Fruit fly (Drosophila melanogaster) whole organism, larva: ENCODE results near the gene alph.

Experiments used
- noc ChIP-seq: fragments of 200-800 bp; sonication (Bioruptor generic); optimal IDR thresholded peaks from 3 replicates; lab custom pipeline; 2019; ENCODE audit warnings: missing biosample characterization, mild to moderate bottlenecking, missing genetic modification characterization, moderate library complexity

alph gene

DNA sequence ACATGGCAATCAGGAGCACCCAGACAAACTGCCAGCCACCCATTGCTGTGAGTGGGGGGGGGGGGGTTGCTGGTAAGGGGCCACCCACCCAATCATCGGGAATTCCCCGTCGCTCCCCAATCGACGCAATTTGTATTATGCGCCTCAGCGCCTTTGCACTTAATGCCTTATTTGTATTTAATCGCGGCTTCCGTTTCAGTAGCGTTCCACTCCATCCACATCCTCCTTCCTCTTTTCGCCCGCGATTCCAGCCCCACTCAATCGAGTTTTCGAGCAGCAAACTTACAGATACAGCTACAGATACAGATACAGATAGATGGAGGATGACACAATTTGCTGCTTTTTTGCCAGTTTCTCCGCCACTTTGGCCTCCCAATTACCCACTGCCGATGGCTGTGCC lies 19.3 kb downstream of the alph start:
- TF ChIP-seq noc (tag; lab: Kevin White, UChicago), result no peak

DNA sequence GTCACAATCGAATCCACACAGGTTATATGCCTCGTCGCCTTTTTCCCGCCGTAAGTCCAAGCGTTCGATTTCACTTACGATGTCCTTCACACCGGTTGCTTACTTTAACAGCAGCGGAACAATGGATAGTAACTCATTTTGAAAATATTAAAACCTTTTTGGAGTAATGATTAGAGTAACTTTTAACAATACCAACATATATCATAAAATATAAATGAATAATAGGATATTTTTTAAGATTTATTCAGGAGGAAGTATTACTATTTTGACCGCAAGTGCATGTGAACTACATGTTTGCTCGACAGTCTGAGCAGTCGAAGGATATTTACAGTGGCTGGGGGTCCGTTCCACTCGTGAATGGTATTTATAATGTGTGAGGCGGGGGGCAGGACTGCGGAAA lies 25.6 kb downstream of the alph start:
- no peak for TF ChIP-seq noc (tag; lab: Kevin White, UChicago)

DNA sequence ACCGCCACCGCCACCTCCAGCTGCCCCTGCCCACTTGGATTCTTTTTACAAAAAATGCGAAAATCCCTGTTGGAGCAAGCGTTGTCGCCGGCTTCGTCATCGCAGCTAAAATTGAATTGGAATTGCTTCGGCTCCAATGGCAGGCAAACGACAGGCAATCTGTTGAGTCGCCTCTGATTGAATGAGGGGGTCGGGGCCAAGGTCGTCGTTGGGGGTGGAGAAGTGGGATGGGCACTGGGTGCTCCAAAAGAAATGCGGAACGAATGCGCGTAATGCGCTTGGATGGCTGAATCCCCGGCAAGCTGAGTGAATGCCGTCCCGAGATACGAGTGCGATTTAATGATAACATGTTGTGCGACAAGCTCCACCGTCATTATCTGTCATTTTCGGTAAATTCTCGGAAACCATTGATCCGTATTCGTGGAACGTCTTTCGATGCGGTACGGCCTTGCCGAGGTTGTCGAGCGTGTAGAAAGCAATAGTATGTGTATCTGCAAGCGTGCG lies 26.1 kb downstream of the alph start:
- TF ChIP-seq noc (tag; lab: Kevin White, UChicago), result no peak

DNA sequence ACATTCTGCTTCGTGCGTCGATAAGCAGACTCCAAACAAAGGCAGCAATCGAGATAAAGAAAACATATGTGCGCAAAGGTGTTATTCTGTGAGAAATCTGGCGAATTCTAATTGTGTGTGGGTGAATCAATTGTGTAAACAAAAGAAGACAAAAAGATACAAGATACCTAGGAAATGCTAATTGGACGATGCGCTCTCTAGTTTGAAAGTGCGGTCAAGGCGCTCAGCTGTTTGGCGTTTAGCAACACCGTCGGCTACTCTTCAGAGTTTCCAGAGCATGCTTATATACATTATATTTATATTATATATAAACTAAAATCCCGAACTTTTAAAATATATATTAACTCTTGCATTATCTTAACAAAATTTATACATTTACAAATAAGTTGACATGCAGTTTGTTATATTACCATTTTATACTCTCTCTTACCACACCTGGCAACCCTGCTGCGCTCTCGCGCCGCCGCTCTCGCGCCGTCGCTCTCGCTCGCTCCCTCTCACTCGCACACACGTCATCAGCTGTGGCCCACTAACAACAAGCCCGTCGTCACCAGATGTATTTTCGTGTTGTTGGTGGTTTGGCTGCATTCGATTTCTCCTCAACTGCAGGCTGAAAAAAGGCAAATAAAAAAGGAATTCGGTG lies 27.0 kb downstream of the alph start, which contains the start of gene CG1907:
Gene CG1907 (plus strand): TSS at position 551 of the 643 bp plus-strand sequence.
- peak; percentile 97 for TF ChIP-seq noc (tag; lab: Kevin White, UChicago)

DNA sequence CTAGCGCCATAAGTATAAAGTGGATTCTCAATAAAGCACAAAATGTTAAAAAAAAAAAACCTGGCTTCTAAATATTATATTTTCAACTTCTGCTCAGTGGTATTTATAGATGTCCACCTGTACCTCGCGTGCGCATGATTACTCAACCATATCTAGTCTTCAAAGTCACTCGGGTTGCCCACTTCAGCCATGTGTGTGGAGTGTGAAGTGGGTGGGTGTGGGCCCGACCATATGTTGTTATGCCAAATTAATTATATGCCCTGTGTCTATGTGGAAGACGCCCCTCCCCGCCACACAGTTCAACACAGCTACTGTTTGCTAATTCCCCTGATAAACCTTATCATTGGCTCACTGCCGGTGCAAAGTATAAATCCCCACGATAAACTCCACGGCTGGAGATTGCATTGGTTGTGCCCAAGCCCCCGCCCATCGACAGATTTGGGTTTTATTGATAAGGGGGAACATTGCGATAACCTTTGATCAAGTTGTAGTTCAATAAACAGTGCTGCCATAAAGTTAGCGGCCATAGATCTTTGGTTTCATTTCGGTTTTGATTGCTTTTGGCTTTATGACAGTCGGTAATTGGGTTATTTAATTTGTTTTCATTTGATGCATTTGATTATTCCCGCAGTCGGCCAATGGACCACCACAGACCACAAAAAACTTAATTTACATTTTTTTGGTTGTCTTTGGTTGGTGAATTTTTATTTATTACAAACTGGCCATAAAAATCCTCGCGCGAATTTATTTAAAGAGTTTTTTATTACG lies 29.3 kb downstream of the alph start:
- TF ChIP-seq noc (tag; lab: Kevin White, UChicago), result peak; percentile 26

DNA sequence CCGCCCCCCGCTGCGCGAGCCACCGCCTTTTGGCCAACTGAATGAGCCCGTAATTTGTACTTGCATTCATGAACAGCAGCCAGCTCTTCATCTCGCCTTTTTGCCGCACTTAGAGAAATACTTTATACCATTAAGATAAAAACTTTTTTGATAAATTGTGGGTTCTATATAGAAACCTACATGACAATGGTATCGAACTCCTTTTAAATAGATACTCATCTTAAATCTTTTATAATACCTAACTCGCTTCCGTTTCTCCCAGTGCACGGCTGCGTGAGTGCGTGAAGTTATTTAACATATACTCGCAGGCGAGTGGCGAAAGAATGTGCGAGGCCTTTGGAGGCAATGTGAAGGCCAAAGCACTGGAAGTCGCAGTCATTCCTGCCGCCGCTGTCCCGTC lies 34.3 kb downstream of the alph start:
- no peak for TF ChIP-seq noc (tag; lab: Kevin White, UChicago)

DNA sequence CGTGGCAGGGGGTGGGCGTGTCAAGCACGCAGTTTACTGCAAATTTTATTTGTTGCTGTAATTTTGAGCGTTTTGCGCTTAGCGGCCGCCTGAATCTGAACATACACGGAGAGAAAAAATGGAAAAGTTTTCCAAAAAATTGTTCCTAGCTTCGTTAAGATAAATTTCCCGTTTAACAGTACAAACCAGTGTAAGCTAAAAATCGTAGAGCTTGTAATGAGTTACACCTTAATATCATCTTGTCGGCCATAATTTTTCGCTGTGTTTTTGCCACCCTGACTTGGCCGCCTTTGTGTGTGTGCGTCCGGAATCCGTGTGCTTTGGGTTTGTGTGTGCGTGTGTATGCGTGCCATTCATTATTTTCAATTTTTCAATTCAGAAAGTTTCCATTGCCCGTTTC lies 59.9 kb downstream of the alph start:
- no peak for TF ChIP-seq noc (tag; lab: Kevin White, UChicago)

DNA sequence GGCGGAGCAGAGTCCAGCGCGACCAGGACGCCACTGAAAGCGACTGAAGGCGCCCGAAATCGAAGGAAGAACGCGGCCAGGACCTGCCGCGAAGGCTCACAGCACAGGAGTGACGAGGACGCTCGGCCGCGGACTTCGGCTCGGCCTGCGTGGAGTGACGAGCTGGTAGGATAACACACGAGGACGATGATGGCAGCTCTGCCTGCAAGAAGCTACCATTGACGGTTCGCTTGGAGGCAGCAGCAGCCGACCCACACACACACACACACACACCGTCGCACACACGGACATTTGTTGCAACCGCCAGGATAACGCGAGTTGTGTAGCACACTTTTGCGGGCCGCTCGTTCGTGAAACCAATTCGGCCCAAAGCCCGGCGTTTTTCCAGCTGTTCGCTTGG lies 68.3 kb downstream of the alph start, which contains the start of gene Dop1R2:
Gene Dop1R2 (minus strand): TSS at position 35 of the 400 bp plus-strand sequence.
- no peak for TF ChIP-seq noc (tag; lab: Kevin White, UChicago)

DNA sequence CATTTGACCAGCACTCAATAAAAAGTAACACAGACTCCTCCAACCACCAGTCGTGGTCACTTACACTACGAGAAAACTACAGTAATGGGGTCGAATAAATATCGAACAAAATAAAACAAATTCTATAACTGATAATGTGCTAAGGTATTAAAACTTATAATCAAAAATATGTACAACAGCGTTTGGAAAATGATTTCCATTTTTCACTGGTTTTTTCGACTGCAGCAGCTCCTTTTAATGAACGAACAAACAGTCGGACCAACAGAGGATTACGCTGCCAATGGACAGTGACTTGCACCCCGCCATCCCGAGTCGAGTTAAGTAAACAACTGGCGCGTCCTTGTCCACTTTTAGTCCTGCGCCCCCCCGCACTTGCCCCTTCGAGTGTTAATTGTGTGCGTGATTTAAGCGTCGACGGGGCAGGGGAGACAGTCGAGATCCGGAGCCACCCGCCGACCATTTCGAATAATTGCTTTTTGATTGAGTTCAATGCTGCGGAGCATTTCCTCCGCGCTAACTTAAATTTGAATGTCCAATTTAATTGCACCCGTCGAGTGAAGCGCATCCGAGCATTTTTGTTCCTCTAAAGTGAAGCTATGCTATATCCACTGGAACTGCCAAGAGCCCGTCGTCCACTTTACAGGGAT lies 72.7 kb downstream of the alph start, which contains the start of gene ppk21:
Gene ppk21 (plus strand): TSS at position 597 of the 647 bp plus-strand sequence.
- TF ChIP-seq noc (tag; lab: Kevin White, UChicago), result no peak
